Worm (Caenorhabditis elegans) whole organism, mixed stage, embryonic: ENCODE results near the gene F15E6.10.

Experiments used
- ceh-39 ChIP-seq: fragments of 150-350 bp; optimal IDR thresholded peaks from 2 replicates; lab custom pipeline; 2014; ENCODE audit warnings: missing biosample characterization, missing genetic modification characterization
- elt-1 ChIP-seq: sonication (generic microtip); optimal IDR thresholded peaks from 2 replicates; lab custom pipeline; 2017; ENCODE audit warnings: missing genetic modification characterization, mild to moderate bottlenecking, missing compliant biosample characterization, antibody characterized with exemption, moderate library complexity, borderline replicate concordance; ENCODE audit not compliant: insufficient read depth
- mab-5 ChIP-seq: fragments of 150-350 bp; optimal IDR thresholded peaks from 2 replicates; lab custom pipeline; 2014; ENCODE audit warnings: missing biosample characterization, missing genetic modification characterization
- nhr-28 ChIP-seq: fragments of 150-350 bp; optimal IDR thresholded peaks from 2 replicates; lab custom pipeline; 2014; ENCODE audit warnings: missing biosample characterization, missing genetic modification characterization
- nhr-76 ChIP-seq: sonication (generic microtip); optimal IDR thresholded peaks from 2 replicates; lab custom pipeline; 2017; ENCODE audit warnings: missing biosample characterization, missing genetic modification characterization
- ztf-11 ChIP-seq: fragments of 150-350 bp; optimal IDR thresholded peaks from 2 replicates; lab custom pipeline; 2014; ENCODE audit warnings: missing biosample characterization, missing genetic modification characterization

Gene F15E6.10

DNA sequence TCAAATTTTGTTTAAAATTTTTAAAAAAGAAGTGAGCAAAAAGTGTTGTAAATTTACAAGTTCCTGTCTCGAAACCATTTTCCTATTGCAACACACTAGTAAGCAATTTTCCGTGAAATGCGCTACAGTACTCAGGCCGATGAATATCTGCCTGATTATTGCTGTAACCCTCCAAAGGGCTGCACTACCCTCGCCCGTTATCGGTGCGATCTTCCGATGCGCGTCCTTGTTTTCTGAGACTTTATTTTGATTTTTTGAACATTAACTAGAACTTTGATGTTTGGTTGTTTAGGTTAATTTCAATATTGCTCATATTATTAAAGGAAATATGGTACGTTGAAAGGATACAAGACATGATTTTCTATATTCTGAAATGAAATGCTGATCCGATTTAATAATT, 45.5 kb downstream of the F15E6.10 start:
- TF ChIP-seq nhr-28 (tag; lab: Kevin White, UChicago) (no peak), mab-5 (tag; lab: Kevin White, UChicago) (no peak), elt-1 (tag; lab: Kevin White, UChicago) (peak; percentile 70), nhr-76 (tag; lab: Kevin White, UChicago) (no peak), ceh-39 (tag; lab: Kevin White, UChicago) (no peak), ztf-11 (no peak)
